Worm (Caenorhabditis elegans) whole organism, L1 larva: ENCODE data around the gene B0244.15.

Source experiments
- C04F5.9 ChIP-seq: sonication (generic microtip); optimal IDR thresholded peaks from 2 replicates; lab custom pipeline; 2016; ENCODE audit warnings: missing genetic modification characterization, missing compliant biosample characterization
- C16A3.4 ChIP-seq: fragments of 150-350 bp; optimal IDR thresholded peaks from 2 replicates; lab custom pipeline; 2014; ENCODE audit warnings: missing biosample characterization, missing genetic modification characterization
- C34B4.2 ChIP-seq: sonication (generic microtip); optimal IDR thresholded peaks from 2 replicates; lab custom pipeline; 2017; ENCODE audit warnings: mild to moderate bottlenecking, missing genetic modification characterization, missing compliant biosample characterization
- ama-1 ChIP-seq: fragments of 150-350 bp; optimal IDR thresholded peaks from 2 replicates; lab custom pipeline; 2014
- blmp-1 ChIP-seq: fragments of 150-350 bp; optimal IDR thresholded peaks from 2 replicates; lab custom pipeline; 2014; ENCODE audit warnings: missing biosample characterization, missing genetic modification characterization
- ceh-63 ChIP-seq: fragments of 200-800 bp; sonication (Bioruptor generic); optimal IDR thresholded peaks from 2 replicates; lab custom pipeline; 2018; ENCODE audit warnings: mild to moderate bottlenecking, missing genetic modification characterization, missing compliant biosample characterization
- ceh-82 ChIP-seq, 3 experiments: fragments of 150-350 bp in 1 of 3; sonication (generic microtip) in 2 of 3; optimal IDR thresholded peaks; 2 replicates each; lab custom pipeline; 2014 to 2017; ENCODE audit warnings: missing biosample characterization in 3 of 3, missing genetic modification characterization in 3 of 3
- efl-1 ChIP-seq, 4 experiments: fragments of 150-350 bp; optimal IDR thresholded peaks in 3 of 4; peaks in 1 of 4; 1 replicate in 1 of 4; 2 replicates in 3 of 4; lab custom pipeline; 2014; ENCODE audit warnings: missing biosample characterization in 2 of 4, missing genetic modification characterization in 2 of 4, missing genetic modification reagents in 2 of 4
- egl-13 ChIP-seq: sonication (generic microtip); optimal IDR thresholded peaks from 2 replicates; lab custom pipeline; 2016; ENCODE audit warnings: missing genotype, missing genetic modification reagents, missing genetic modification characterization, missing compliant biosample characterization
- fkh-10 ChIP-seq: sonication (generic microtip); optimal IDR thresholded peaks from 2 replicates; lab custom pipeline; 2017; ENCODE audit warnings: missing biosample characterization, missing genetic modification reagents, missing genetic modification characterization
- fkh-8 ChIP-seq: sonication (generic microtip); optimal IDR thresholded peaks from 2 replicates; lab custom pipeline; 2016; ENCODE audit warnings: mild to moderate bottlenecking, missing genetic modification characterization, missing compliant biosample characterization
- grh-1 ChIP-seq: fragments of 200-800 bp; sonication (Bioruptor generic); IDR thresholded peaks from 2 replicates; pipeline ENCODE4 v1.3.6; 2022; ENCODE audit warnings: missing genetic modification reagents, missing genetic modification characterization, missing compliant biosample characterization
- hpl-2 ChIP-seq: fragments of 150-350 bp; optimal IDR thresholded peaks from 2 replicates; lab custom pipeline; 2014; ENCODE audit warnings: missing biosample characterization, missing genetic modification reagents, missing genetic modification characterization
- isw-1 ChIP-seq: fragments of 200-800 bp; sonication (Bioruptor generic); IDR thresholded peaks from 2 replicates; pipeline ENCODE4 v1.3.6; 2022; ENCODE audit warnings: missing genetic modification characterization, missing compliant biosample characterization
- lin-13 ChIP-seq: fragments of 150-350 bp; optimal IDR thresholded peaks from 2 replicates; lab custom pipeline; 2014; ENCODE audit warnings: missing biosample characterization, missing genetic modification reagents, missing genetic modification characterization
- lin-15B ChIP-seq: fragments of 150-350 bp; sonication (generic microtip); optimal IDR thresholded peaks from 3 replicates; lab custom pipeline; 2014; ENCODE audit warnings: missing biosample characterization, missing genetic modification characterization
- lir-3 ChIP-seq: sonication (generic microtip); optimal IDR thresholded peaks from 2 replicates; lab custom pipeline; 2016; ENCODE audit warnings: mild to moderate bottlenecking, missing genetic modification characterization, moderate library complexity, missing compliant biosample characterization; ENCODE audit not compliant: poor library complexity
- mab-9 ChIP-seq: fragments of 200-800 bp; sonication (Bioruptor generic); IDR thresholded peaks from 2 replicates; pipeline ENCODE4 v1.3.6; 2022; ENCODE audit warnings: missing genetic modification reagents, missing genetic modification characterization, missing compliant biosample characterization
- mdl-1 ChIP-seq, 2 experiments: fragments of 150-350 bp; optimal IDR thresholded peaks; 2 replicates each; lab custom pipeline; 2014 to 2017; ENCODE audit warnings: missing biosample characterization in 2 of 2, missing genetic modification characterization in 2 of 2, inconsistent platforms in 1 of 2
- nhr-28 ChIP-seq: fragments of 150-350 bp; optimal IDR thresholded peaks from 2 replicates; lab custom pipeline; 2014; ENCODE audit warnings: missing biosample characterization, missing genetic modification characterization
- nhr-47 ChIP-seq: sonication (generic microtip); optimal IDR thresholded peaks from 2 replicates; lab custom pipeline; 2016; ENCODE audit warnings: mild to moderate bottlenecking, missing genetic modification characterization, moderate library complexity, missing compliant biosample characterization
- nhr-71 ChIP-seq: sonication (generic microtip); optimal IDR thresholded peaks from 2 replicates; lab custom pipeline; 2016; ENCODE audit warnings: mild to moderate bottlenecking, missing genetic modification characterization, moderate library complexity, missing compliant biosample characterization
- nhr-77 ChIP-seq: fragments of 150-350 bp; optimal IDR thresholded peaks from 2 replicates; lab custom pipeline; 2014; ENCODE audit warnings: missing biosample characterization, missing genetic modification characterization
- nhr-84 ChIP-seq: sonication (generic microtip); optimal IDR thresholded peaks from 2 replicates; lab custom pipeline; 2017; ENCODE audit warnings: missing biosample characterization, missing genetic modification characterization
- nhr-85 ChIP-seq: sonication (generic microtip); peaks from one replicate; lab custom pipeline; 2016; ENCODE audit warnings: missing genetic modification characterization, inconsistent platforms, missing compliant biosample characterization
- nhr-90 ChIP-seq: sonication (generic microtip); optimal IDR thresholded peaks from 2 replicates; lab custom pipeline; 2016; ENCODE audit warnings: mild to moderate bottlenecking, missing genetic modification characterization, missing compliant biosample characterization; ENCODE audit not compliant: poor library complexity
- rnt-1 ChIP-seq: sonication (generic microtip); optimal IDR thresholded peaks from 2 replicates; lab custom pipeline; 2016; ENCODE audit warnings: mild to moderate bottlenecking, missing genetic modification characterization, moderate library complexity, missing compliant biosample characterization
- swsn-7 ChIP-seq: sonication (generic microtip); optimal IDR thresholded peaks from 2 replicates; lab custom pipeline; 2016; ENCODE audit warnings: missing genetic modification characterization, missing compliant biosample characterization
- unc-30 ChIP-seq: sonication (generic microtip); optimal IDR thresholded peaks from 2 replicates; lab custom pipeline; 2017; ENCODE audit warnings: missing biosample characterization, missing genetic modification characterization
- zag-1 ChIP-seq: fragments of 150-350 bp; optimal IDR thresholded peaks from 2 replicates; lab custom pipeline; 2014; ENCODE audit warnings: missing biosample characterization, missing genetic modification characterization
- zip-4 ChIP-seq: fragments of 200-800 bp; sonication (Bioruptor generic); optimal IDR thresholded peaks from 2 replicates; lab custom pipeline; 2018; ENCODE audit warnings: mild to moderate bottlenecking, missing genetic modification characterization, moderate library complexity, missing compliant biosample characterization
- ztf-11 ChIP-seq, 2 experiments: sonication (generic microtip); optimal IDR thresholded peaks; 2 replicates each; lab custom pipeline; 2016 to 2017; ENCODE audit warnings: missing genetic modification characterization in 2 of 2, missing biosample characterization in 1 of 2, missing compliant biosample characterization in 1 of 2
- ztf-4 ChIP-seq: fragments of 150-350 bp; optimal IDR thresholded peaks from 2 replicates; lab custom pipeline; 2014; ENCODE audit warnings: missing biosample characterization, missing genetic modification characterization

B0244.15 gene

DNA sequence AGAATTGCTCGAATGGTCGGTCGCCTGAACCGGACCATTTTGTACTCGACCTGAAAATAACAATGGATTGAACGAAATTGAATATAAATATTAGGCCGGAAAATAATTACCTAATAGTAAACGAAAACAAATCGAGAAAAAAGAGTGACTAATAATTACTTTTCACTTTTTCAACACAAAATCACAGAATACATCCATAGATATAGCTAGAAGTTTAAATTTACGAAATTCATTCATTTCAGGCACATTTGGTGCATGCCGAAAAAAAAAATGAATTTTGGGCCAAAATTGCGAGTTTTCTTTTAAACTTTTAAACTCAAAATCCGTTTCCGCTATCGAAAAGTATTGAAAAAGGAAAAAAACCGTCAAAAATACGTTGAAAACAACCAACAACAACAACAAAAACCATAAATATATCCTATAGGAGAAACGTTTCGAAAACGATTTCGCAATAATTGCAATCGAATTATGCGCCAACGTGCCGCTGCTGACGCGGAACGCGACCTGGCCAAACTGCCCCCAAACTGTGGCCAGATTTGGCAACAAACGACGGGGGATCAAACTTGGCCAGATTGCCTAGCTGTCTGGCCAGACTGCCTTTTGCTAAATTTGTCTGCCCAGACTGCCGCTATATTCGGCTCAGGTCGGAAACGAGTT, 42.2 kb downstream of the B0244.15 start, which contains the start of gene Y37B11A.3 (continued):
- TF ChIP-seq nhr-90 (tag; lab: Kevin White, UChicago) = peak; percentile 75
- peak; percentile 77 for TF ChIP-seq C16A3.4 (tag; lab: Kevin White, UChicago)
- TF ChIP-seq ceh-82 (tag; optimal IDR thresholded peaks at IDR 0.05; lab: Kevin White, UChicago) = peak; percentile 87
- peak; percentile 86 for TF ChIP-seq isw-1 (GFP tag; lab: Robert Waterston, UW)
- TF ChIP-seq grh-1 (GFP tag; lab: Robert Waterston, UW) = peak; percentile 63
- TF ChIP-seq egl-13 (tag; lab: Kevin White, UChicago) = peak; percentile 9
- TF ChIP-seq nhr-28 (tag; lab: Kevin White, UChicago) = no peak
- peak in 1 of 2 experiments; percentile 70 for TF ChIP-seq mdl-1 (tag; optimal IDR thresholded peaks at IDR 0.05; lab: Kevin White, UChicago)
- TF ChIP-seq lin-15B = peak; percentile 71
- TF ChIP-seq ztf-11 (tag; optimal IDR thresholded peaks at IDR 0.05; lab: Kevin White, UChicago) = peak in 1 of 2 experiments; percentile 51
- no peak for TF ChIP-seq C34B4.2 (tag; lab: Kevin White, UChicago)
- peak; percentile 11 for TF ChIP-seq fkh-10 (GFP tag; lab: Kevin White, UChicago)
- TF ChIP-seq lir-3 (tag; lab: Kevin White, UChicago) = peak; percentile 59
- TF ChIP-seq mab-9 (GFP tag; lab: Robert Waterston, UW) = peak; percentile 62
- peak; percentile 70 for TF ChIP-seq nhr-77 (tag; lab: Kevin White, UChicago)
- TF ChIP-seq C04F5.9 = peak; percentile 6
- peak; percentile 30 for TF ChIP-seq hpl-2 (GFP tag; lab: Kevin White, UChicago)
- TF ChIP-seq nhr-71 (tag; lab: Kevin White, UChicago) = peak; percentile 88
- TF ChIP-seq nhr-84 (tag; lab: Kevin White, UChicago) = no peak
- peak; percentile 81 for TF ChIP-seq swsn-7 (tag; lab: Kevin White, UChicago)
- peak; percentile 85 to 86 for TF ChIP-seq efl-1 (optimal IDR thresholded peaks at IDR 0.05; lab: Kevin White, UChicago)
- TF ChIP-seq efl-1 (GFP tag; optimal IDR thresholded peaks at IDR 0.05 in 1 of 2; lab: Kevin White, UChicago) = peak; percentile 81 to 98
- TF ChIP-seq ceh-63 (GFP tag; lab: Kevin White, UChicago) = no peak
- TF ChIP-seq ztf-4 (tag; lab: Kevin White, UChicago) = no peak
- TF ChIP-seq blmp-1 (tag; lab: Kevin White, UChicago) = peak; percentile 47
- TF ChIP-seq nhr-85 = peak; percentile 88
- peak; percentile 100 for TF ChIP-seq zip-4 (GFP tag; lab: Kevin White, UChicago)

DNA sequence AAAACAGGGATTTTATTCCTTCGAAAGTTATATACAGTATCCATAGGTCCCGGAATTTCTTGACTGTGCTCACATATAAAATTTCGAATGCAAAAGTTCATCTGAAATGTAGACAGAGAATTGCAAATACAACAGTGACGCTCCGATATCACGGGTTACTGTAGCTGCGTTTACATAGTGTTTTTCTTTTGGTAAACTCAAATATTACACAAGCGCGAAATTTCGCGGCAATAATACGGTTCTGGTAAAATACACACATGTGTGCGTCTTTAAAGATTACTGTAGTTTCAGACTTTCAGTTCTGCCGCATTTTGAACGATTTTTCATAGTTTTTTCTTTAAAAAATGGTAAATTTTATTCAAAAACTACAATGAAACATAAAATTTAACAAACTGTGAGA, 47.4 kb downstream of the B0244.15 start, which contains the start of gene rev-3:
Gene rev-3, minus strand, starts transcription at position 101 of the 400 bp plus-strand sequence.
- no peak for TF ChIP-seq rnt-1 (tag; lab: Kevin White, UChicago)
- no peak for TF ChIP-seq ama-1
- no peak for TF ChIP-seq fkh-8 (tag; lab: Kevin White, UChicago)
- TF ChIP-seq lin-13 (GFP tag; lab: Kevin White, UChicago) = no peak
- TF ChIP-seq fkh-10 (GFP tag; lab: Kevin White, UChicago) = no peak
- no peak for TF ChIP-seq unc-30 (tag; lab: Kevin White, UChicago)
- no peak for TF ChIP-seq nhr-47 (tag; lab: Kevin White, UChicago)
- TF ChIP-seq zag-1 (tag; lab: Kevin White, UChicago) = no peak
